Worm (Caenorhabditis elegans): Measurements from ENCODE around the gene twk-4.

Gene twk-4

ce11 chrII:9172849-9173248 is 21.2 kb downstream of the twk-4 start, which contains the start of gene T23G7.2:
Gene T23G7.2, minus strand, starts transcription at chrII:9172949.
- no peak for TF ChIP-seq tra-4 (tag; optimal IDR thresholded peaks at IDR 0.05)
- no peak for TF ChIP-seq ama-1 (optimal IDR thresholded peaks at IDR 0.05)
- no peak for TF ChIP-seq hmbx-1 (tag; optimal IDR thresholded peaks at IDR 0.05)
- TF ChIP-seq tbx-37 (GFP tag; conservative IDR thresholded peaks at IDR 0.05): no peak
- no peak for TF ChIP-seq ceh-36 (tag; optimal IDR thresholded peaks at IDR 0.05)
- TF ChIP-seq B0310.2 (tag; optimal IDR thresholded peaks at IDR 0.05): no peak
- TF ChIP-seq scrt-1 (GFP tag; IDR thresholded peaks at IDR 0.05): no peak
- TF ChIP-seq tbx-11 (GFP tag; IDR thresholded peaks at IDR 0.05): no peak
- TF ChIP-seq flt-1 (GFP tag; IDR thresholded peaks at IDR 0.05): no peak
- TF ChIP-seq hnd-1 (tag; optimal IDR thresholded peaks at IDR 0.05): no peak
- no peak for TF ChIP-seq pes-1 (GFP tag; IDR thresholded peaks at IDR 0.05)
- TF ChIP-seq aly-1 (tag; optimal IDR thresholded peaks at IDR 0.05): no peak
- TF ChIP-seq hmg-4 (GFP tag; optimal IDR thresholded peaks at IDR 0.05): no peak
- no peak for TF ChIP-seq sea-1 (GFP tag; conservative IDR thresholded peaks at IDR 0.05)
- no peak for TF ChIP-seq F13C5.2 (tag; optimal IDR thresholded peaks at IDR 0.05)
- TF ChIP-seq ets-7 (tag; optimal IDR thresholded peaks at IDR 0.05): no peak

DNA sequence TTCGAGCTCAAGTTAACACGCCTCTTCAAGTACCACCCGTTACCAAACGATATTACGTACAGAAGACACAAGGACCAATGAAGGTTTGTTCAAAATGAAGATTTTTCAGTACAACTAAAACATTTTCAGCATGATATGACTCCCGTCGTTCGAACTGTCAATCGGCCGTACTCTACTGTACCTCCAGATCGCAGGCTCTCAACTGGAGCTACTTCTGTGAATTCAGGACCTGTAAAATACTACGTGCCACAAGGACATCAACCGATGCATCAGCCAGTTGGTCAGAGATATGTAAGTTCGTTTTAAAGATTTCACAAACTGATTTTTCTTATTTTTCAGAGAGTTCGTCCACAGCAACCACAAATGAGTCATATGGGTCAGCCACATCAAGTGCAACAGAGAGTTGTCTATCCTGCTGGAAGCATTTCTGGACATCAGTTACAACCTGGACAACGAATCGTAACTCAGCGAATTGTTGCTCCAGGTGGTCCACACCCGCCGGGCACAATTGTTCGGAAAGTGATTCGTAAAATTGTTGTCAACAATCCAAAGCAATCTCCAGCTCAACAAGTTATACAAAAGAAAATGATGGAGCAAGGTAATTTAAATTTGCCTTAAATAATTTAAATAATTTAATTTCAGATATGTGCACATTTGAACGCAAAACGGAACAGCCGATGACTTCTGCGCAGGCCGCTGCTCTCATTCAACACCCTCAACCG is 22.5 kb downstream of the twk-4 start:
- TF ChIP-seq ets-7 (tag; optimal IDR thresholded peaks at IDR 0.05): no peak
- TF ChIP-seq ceh-36 (tag; optimal IDR thresholded peaks at IDR 0.05): no peak
- TF ChIP-seq F13C5.2 (tag; optimal IDR thresholded peaks at IDR 0.05): no peak
- no peak for TF ChIP-seq ceh-13 (GFP tag; optimal IDR thresholded peaks at IDR 0.05)
- TF ChIP-seq aly-1 (tag; optimal IDR thresholded peaks at IDR 0.05): no peak
- no peak for TF ChIP-seq scrt-1 (GFP tag; IDR thresholded peaks at IDR 0.05)
- no peak for TF ChIP-seq sea-1 (GFP tag; conservative IDR thresholded peaks at IDR 0.05)
- no peak for TF ChIP-seq hmg-4 (GFP tag; optimal IDR thresholded peaks at IDR 0.05)
- no peak for TF ChIP-seq hnd-1 (tag; optimal IDR thresholded peaks at IDR 0.05)
- TF ChIP-seq tbx-37 (GFP tag; conservative IDR thresholded peaks at IDR 0.05): no peak
- TF ChIP-seq B0310.2 (tag; optimal IDR thresholded peaks at IDR 0.05): no peak
- no peak for TF ChIP-seq tbx-11 (GFP tag; IDR thresholded peaks at IDR 0.05)
- TF ChIP-seq pes-1 (GFP tag; IDR thresholded peaks at IDR 0.05): no peak
- TF ChIP-seq flt-1 (GFP tag; IDR thresholded peaks at IDR 0.05): no peak

ce11 chrII:9170851-9171250 is 23.2 kb downstream of the twk-4 start:
- no peak for TF ChIP-seq ets-7 (tag; optimal IDR thresholded peaks at IDR 0.05)
- TF ChIP-seq scrt-1 (GFP tag; IDR thresholded peaks at IDR 0.05): no peak
- TF ChIP-seq B0310.2 (tag; optimal IDR thresholded peaks at IDR 0.05): no peak
- no peak for TF ChIP-seq pes-1 (GFP tag; IDR thresholded peaks at IDR 0.05)
- TF ChIP-seq ceh-13 (GFP tag; optimal IDR thresholded peaks at IDR 0.05): no peak
- TF ChIP-seq flt-1 (GFP tag; IDR thresholded peaks at IDR 0.05): no peak
- TF ChIP-seq ama-1 (optimal IDR thresholded peaks at IDR 0.05): no peak
- no peak for TF ChIP-seq ceh-36 (tag; optimal IDR thresholded peaks at IDR 0.05)
- TF ChIP-seq tbx-37 (GFP tag; conservative IDR thresholded peaks at IDR 0.05): no peak
- TF ChIP-seq hmg-4 (GFP tag; optimal IDR thresholded peaks at IDR 0.05): no peak
- TF ChIP-seq hnd-1 (tag; optimal IDR thresholded peaks at IDR 0.05): no peak
- no peak for TF ChIP-seq sea-1 (GFP tag; conservative IDR thresholded peaks at IDR 0.05)
- no peak for TF ChIP-seq F13C5.2 (tag; optimal IDR thresholded peaks at IDR 0.05)
- TF ChIP-seq aly-1 (tag; optimal IDR thresholded peaks at IDR 0.05): no peak

DNA sequence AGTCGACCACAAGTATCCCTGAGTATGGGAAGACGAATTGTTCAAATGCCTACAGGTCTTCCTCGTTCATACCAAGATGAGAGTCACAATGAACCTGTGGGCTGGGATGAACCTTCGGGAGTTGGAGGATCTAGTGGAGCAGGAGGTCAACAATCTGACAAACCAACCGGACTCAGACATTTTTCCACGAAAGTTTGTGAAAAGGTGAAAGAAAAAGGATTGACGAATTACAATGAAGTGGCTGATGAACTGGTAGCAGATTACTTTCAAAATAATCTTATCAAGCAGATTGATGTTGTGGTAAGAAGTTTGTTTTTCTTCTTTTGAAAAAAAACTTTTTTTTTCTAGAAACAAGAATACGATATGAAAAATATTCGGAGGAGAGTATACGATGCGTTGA is 24.0 kb downstream of the twk-4 start:
- TF ChIP-seq ceh-36 (tag; optimal IDR thresholded peaks at IDR 0.05) (no peak), scrt-1 (GFP tag; IDR thresholded peaks at IDR 0.05) (no peak), sea-1 (GFP tag; conservative IDR thresholded peaks at IDR 0.05) (no peak), B0310.2 (tag; optimal IDR thresholded peaks at IDR 0.05) (no peak), pes-1 (GFP tag; IDR thresholded peaks at IDR 0.05) (no peak), flt-1 (GFP tag; IDR thresholded peaks at IDR 0.05) (no peak), tbx-11 (GFP tag; IDR thresholded peaks at IDR 0.05) (no peak), F13C5.2 (tag; optimal IDR thresholded peaks at IDR 0.05) (no peak), tbx-37 (GFP tag; conservative IDR thresholded peaks at IDR 0.05) (no peak), hmbx-1 (tag; optimal IDR thresholded peaks at IDR 0.05) (no peak), ama-1 (optimal IDR thresholded peaks at IDR 0.05) (no peak), ets-7 (tag; optimal IDR thresholded peaks at IDR 0.05) (no peak)

DNA sequence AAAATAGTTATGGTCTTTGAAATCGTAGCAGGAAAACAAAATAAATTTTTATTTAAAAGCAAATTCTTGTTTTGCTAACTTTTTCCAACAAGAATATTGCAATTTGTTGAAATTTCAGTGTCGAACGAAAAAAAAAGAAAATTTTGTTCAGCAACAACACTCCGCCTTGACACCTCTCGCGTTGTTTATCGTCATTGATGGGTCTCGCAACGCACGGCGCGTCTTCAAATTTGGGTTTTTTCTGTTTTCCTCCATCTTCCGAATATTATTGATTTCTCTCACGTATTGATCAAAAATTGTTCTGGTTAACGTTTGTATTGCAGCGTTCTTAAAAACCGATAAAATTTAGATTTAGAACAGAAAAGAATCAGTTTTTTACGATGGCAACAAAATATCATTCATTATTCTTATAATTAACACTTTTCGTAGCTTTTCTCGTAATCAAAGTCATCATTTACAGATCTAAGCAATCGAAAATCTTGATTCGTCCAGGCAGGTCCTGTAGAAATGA is 24.6 kb downstream of the twk-4 start, which contains the start of gene dpl-1:
Gene dpl-1, plus strand, starts transcription at position 461 of the 511 bp plus-strand sequence.
- TF ChIP-seq tbx-11 (GFP tag; IDR thresholded peaks at IDR 0.05) (no peak), ceh-36 (tag; optimal IDR thresholded peaks at IDR 0.05) (no peak), pes-1 (GFP tag; IDR thresholded peaks at IDR 0.05) (no peak), B0310.2 (tag; optimal IDR thresholded peaks at IDR 0.05) (no peak), tbx-37 (GFP tag; conservative IDR thresholded peaks at IDR 0.05) (no peak), F13C5.2 (tag; optimal IDR thresholded peaks at IDR 0.05) (no peak), aly-1 (tag; optimal IDR thresholded peaks at IDR 0.05) (no peak)

ce11 chrII:9167730-9168129 is 26.4 kb downstream of the twk-4 start, which contains the start of gene T23G7.3:
Gene T23G7.3, minus strand, starts transcription at chrII:9167830.
- TF ChIP-seq aly-1 (tag; optimal IDR thresholded peaks at IDR 0.05) (no peak), B0310.2 (tag; optimal IDR thresholded peaks at IDR 0.05) (no peak), scrt-1 (GFP tag; IDR thresholded peaks at IDR 0.05) (no peak), hnd-1 (tag; optimal IDR thresholded peaks at IDR 0.05) (no peak), ceh-36 (tag; optimal IDR thresholded peaks at IDR 0.05) (no peak), pes-1 (GFP tag; IDR thresholded peaks at IDR 0.05) (no peak), ets-7 (tag; optimal IDR thresholded peaks at IDR 0.05) (no peak), ceh-13 (GFP tag; optimal IDR thresholded peaks at IDR 0.05) (no peak), ama-1 (optimal IDR thresholded peaks at IDR 0.05) (no peak), tbx-37 (GFP tag; conservative IDR thresholded peaks at IDR 0.05) (no peak), sea-1 (GFP tag; conservative IDR thresholded peaks at IDR 0.05) (no peak), flt-1 (GFP tag; IDR thresholded peaks at IDR 0.05) (no peak), hmg-4 (GFP tag; optimal IDR thresholded peaks at IDR 0.05) (no peak), F13C5.2 (tag; optimal IDR thresholded peaks at IDR 0.05) (no peak), tbx-11 (GFP tag; IDR thresholded peaks at IDR 0.05) (no peak), tra-4 (tag; optimal IDR thresholded peaks at IDR 0.05) (no peak), hmbx-1 (tag; optimal IDR thresholded peaks at IDR 0.05) (no peak)

Data from whole organism, early embryonic.